Fruit fly (Drosophila melanogaster) whole organism, embryonic: ENCODE measurements around the gene CG1979.

Source experiments
- Antp ChIP-seq: fragments of 200-800 bp; sonication (Bioruptor generic); optimal IDR thresholded peaks from 3 replicates; lab custom pipeline; 2016; ENCODE audit warnings: missing biosample characterization, missing genetic modification characterization
- Asciz ChIP-seq: fragments of 200-800 bp; sonication (Bioruptor generic); optimal IDR thresholded peaks from 2 replicates; lab custom pipeline; 2017; ENCODE audit warnings: missing biosample characterization, mild to moderate bottlenecking, missing genetic modification characterization, missing genetic modification reagents
- BEAF-32 ChIP-seq: fragments of 200-800 bp; sonication (Bioruptor generic); optimal IDR thresholded peaks from 3 replicates; lab custom pipeline; 2017; ENCODE audit warnings: missing biosample characterization, missing genetic modification characterization, mild to moderate bottlenecking, moderate library complexity, missing genetic modification reagents
- C15 ChIP-seq: fragments of 200-800 bp; sonication (Bioruptor generic); IDR thresholded peaks from 3 replicates; pipeline ENCODE4 v1.3.6; 2022; ENCODE audit warnings: missing biosample characterization, missing genetic modification characterization
- CG10147 ChIP-seq: fragments of 200-800 bp; sonication (Bioruptor generic); optimal IDR thresholded peaks from 2 replicates; lab custom pipeline; 2019; ENCODE audit warnings: missing biosample characterization, mild to moderate bottlenecking, missing genetic modification characterization, moderate library complexity
- CG12299 ChIP-seq: fragments of 200-800 bp; sonication (Bioruptor generic); optimal IDR thresholded peaks from 2 replicates; lab custom pipeline; 2018; ENCODE audit warnings: missing biosample characterization, mild to moderate bottlenecking, missing genetic modification characterization
- CG12942 ChIP-seq: fragments of 200-800 bp; sonication (Bioruptor generic); optimal IDR thresholded peaks from 3 replicates; lab custom pipeline; 2016; ENCODE audit warnings: missing biosample characterization, missing genetic modification characterization
- CG13123 ChIP-seq: fragments of 200-800 bp; sonication (Bioruptor generic); optimal IDR thresholded peaks from 2 replicates; lab custom pipeline; 2016; ENCODE audit warnings: missing biosample characterization, missing genetic modification characterization
- CG13424 ChIP-seq: fragments of 200-800 bp; sonication (Bioruptor generic); optimal IDR thresholded peaks from 2 replicates; lab custom pipeline; 2019; ENCODE audit warnings: missing biosample characterization, mild to moderate bottlenecking, missing genetic modification characterization, moderate library complexity
- CG14050 ChIP-seq: fragments of 200-800 bp; sonication (Bioruptor generic); IDR thresholded peaks from 3 replicates; pipeline ENCODE4 v1.3.6; 2022; ENCODE audit warnings: missing biosample characterization, missing genetic modification characterization
- CG15073 ChIP-seq: fragments of 200-800 bp; sonication (Bioruptor generic); optimal IDR thresholded peaks from 2 replicates; lab custom pipeline; 2016; ENCODE audit warnings: missing biosample characterization, missing genetic modification characterization
- CG16815 ChIP-seq: fragments of 200-800 bp; sonication (Bioruptor generic); optimal IDR thresholded peaks from 3 replicates; lab custom pipeline; 2017; ENCODE audit warnings: missing biosample characterization, mild to moderate bottlenecking, missing genetic modification characterization
- CG18262 ChIP-seq: fragments of 200-800 bp; optimal IDR thresholded peaks from 3 replicates; lab custom pipeline; 2019; ENCODE audit warnings: missing biosample characterization, mild to moderate bottlenecking, missing genetic modification characterization, moderate library complexity
- CG1832 ChIP-seq: fragments of 200-800 bp; sonication (Bioruptor generic); optimal IDR thresholded peaks from 2 replicates; lab custom pipeline; 2017; ENCODE audit warnings: missing biosample characterization, mild to moderate bottlenecking, missing genetic modification characterization, inconsistent platforms
- CG2199 ChIP-seq: fragments of 200-800 bp; sonication (Bioruptor generic); IDR thresholded peaks from 3 replicates; pipeline ENCODE4 v1.3.6; 2022; ENCODE audit warnings: missing biosample characterization, missing genetic modification characterization
- CG3726 ChIP-seq: fragments of 200-800 bp; sonication (Bioruptor generic); IDR thresholded peaks from 3 replicates; pipeline ENCODE4, ENCODE4 v1.3.6; 2022; ENCODE audit warnings: missing biosample characterization, missing genetic modification characterization
- CG3995 ChIP-seq: fragments of 200-800 bp; sonication (Bioruptor generic); optimal IDR thresholded peaks from 3 replicates; lab custom pipeline; 2016; ENCODE audit warnings: missing biosample characterization, missing genetic modification characterization
- CG4360 ChIP-seq: fragments of 200-800 bp; sonication (Bioruptor generic); IDR thresholded peaks from 2 replicates; pipeline ENCODE4 v1.3.6; 2022; ENCODE audit warnings: missing biosample characterization, missing genetic modification characterization
- CG4730 ChIP-seq: fragments of 200-800 bp; sonication (Bioruptor generic); IDR thresholded peaks from 2 replicates; pipeline ENCODE4 v1.3.6; 2022; ENCODE audit warnings: missing biosample characterization, missing genetic modification characterization
- CG5245 ChIP-seq: fragments of 200-800 bp; sonication (Bioruptor generic); optimal IDR thresholded peaks from 3 replicates; lab custom pipeline; 2016; ENCODE audit warnings: missing biosample characterization, missing genetic modification characterization
- CG6791 ChIP-seq: fragments of 200-800 bp; sonication (Bioruptor generic); IDR thresholded peaks from 3 replicates; pipeline ENCODE4 v1.3.6; 2022; ENCODE audit warnings: missing biosample characterization, missing genetic modification characterization; ENCODE audit not compliant: partially characterized antibody
- CHES-1-like ChIP-seq: fragments of 200-800 bp; sonication (Bioruptor generic); optimal IDR thresholded peaks from 2 replicates; lab custom pipeline; 2016; ENCODE audit warnings: missing biosample characterization, missing genetic modification characterization
- CkIIα-i1 ChIP-seq: fragments of 200-800 bp; sonication (Bioruptor generic); IDR thresholded peaks from 2 replicates; pipeline ENCODE4 v1.3.6; 2022; ENCODE audit warnings: missing biosample characterization, missing genetic modification characterization
- D ChIP-seq, 2 experiments: fragments of 200-800 bp in 1 of 2; fragments of >200 bp in 1 of 2; sonication (Bioruptor generic) in 1 of 2; optimal IDR thresholded peaks; 2 replicates in 1 of 2; 3 replicates in 1 of 2; lab custom pipeline; 2017; ENCODE audit warnings: mild to moderate bottlenecking in 1 of 2, missing biosample characterization in 1 of 2, missing genetic modification characterization in 1 of 2, missing genetic modification reagents in 1 of 2
- MBD-R2 ChIP-seq: fragments of 200-800 bp; sonication (Bioruptor generic); IDR thresholded peaks from 2 replicates; pipeline ENCODE4 v1.3.6; 2022; ENCODE audit warnings: missing biosample characterization, missing genetic modification characterization
- MTF-1 ChIP-seq: fragments of 200-800 bp; sonication (Bioruptor generic); optimal IDR thresholded peaks from 2 replicates; lab custom pipeline; 2018; ENCODE audit warnings: missing biosample characterization, mild to moderate bottlenecking, missing genetic modification characterization, borderline replicate concordance
- Myb ChIP-seq: fragments of 200-800 bp; sonication (Bioruptor generic); optimal IDR thresholded peaks from 2 replicates; lab custom pipeline; 2016; ENCODE audit warnings: missing biosample characterization, missing genetic modification characterization
- Xrp1 ChIP-seq: fragments of 200-800 bp; sonication (Bioruptor generic); IDR thresholded peaks from 2 replicates; pipeline ENCODE4 v1.3.6; 2022; ENCODE audit warnings: missing biosample characterization, missing genetic modification characterization
- ac ChIP-seq: fragments of 200-800 bp; sonication (Bioruptor generic); optimal IDR thresholded peaks from 3 replicates; lab custom pipeline; 2017; ENCODE audit warnings: missing biosample characterization, mild to moderate bottlenecking, missing genetic modification characterization
- ap ChIP-seq: fragments of 200-800 bp; sonication (Bioruptor generic); IDR thresholded peaks from 2 replicates; pipeline ENCODE4 v1.3.6; 2022; ENCODE audit warnings: missing biosample characterization, missing genetic modification characterization
- cad ChIP-seq: fragments of >200 bp; optimal IDR thresholded peaks from 2 replicates; lab custom pipeline; 2017; ENCODE audit warnings: missing biosample characterization, missing genetic modification characterization
- cg ChIP-seq: fragments of 200-800 bp; sonication (Bioruptor generic); optimal IDR thresholded peaks from 3 replicates; lab custom pipeline; 2019; ENCODE audit warnings: missing biosample characterization, mild to moderate bottlenecking, missing genetic modification characterization, moderate library complexity
- fru ChIP-seq: fragments of >200 bp; optimal IDR thresholded peaks from 2 replicates; lab custom pipeline; 2017
- gfzf ChIP-seq: fragments of 200-800 bp; sonication (Bioruptor generic); optimal IDR thresholded peaks from 2 replicates; lab custom pipeline; 2016; ENCODE audit warnings: missing biosample characterization, mild to moderate bottlenecking, missing genetic modification characterization, moderate library complexity
- grn ChIP-seq: fragments of 200-800 bp; sonication (Bioruptor generic); optimal IDR thresholded peaks from 3 replicates; lab custom pipeline; 2017; ENCODE audit warnings: missing biosample characterization, missing genetic modification characterization
- ham ChIP-seq: fragments of 200-800 bp; sonication (Bioruptor generic); IDR thresholded peaks from 2 replicates; pipeline ENCODE4 v1.3.6; 2022; ENCODE audit warnings: missing biosample characterization, missing genetic modification characterization
- hkb ChIP-seq, 2 experiments: fragments of 200-800 bp in 1 of 2; fragments of >200 bp in 1 of 2; sonication (Bioruptor generic) in 1 of 2; IDR thresholded peaks in 1 of 2; optimal IDR thresholded peaks in 1 of 2; 2 replicates each; pipeline versions ENCODE4 v1.3.6 to Lab custom; 2017 to 2022; ENCODE audit warnings: missing biosample characterization in 1 of 2, missing genetic modification characterization in 1 of 2
- maf-S ChIP-seq: fragments of 200-800 bp; sonication (Bioruptor generic); optimal IDR thresholded peaks from 2 replicates; lab custom pipeline; 2016; ENCODE audit warnings: missing biosample characterization, missing genetic modification characterization
- nau ChIP-seq: fragments of 200-800 bp; sonication (Bioruptor generic); optimal IDR thresholded peaks from 3 replicates; lab custom pipeline; 2017; ENCODE audit warnings: missing biosample characterization, mild to moderate bottlenecking, missing genetic modification characterization, missing genetic modification reagents
- org-1 ChIP-seq: fragments of 200-800 bp; sonication (Bioruptor generic); optimal IDR thresholded peaks from 2 replicates; lab custom pipeline; 2017; ENCODE audit warnings: missing biosample characterization, missing genetic modification characterization
- p53 ChIP-seq: fragments of 200-800 bp; sonication (Bioruptor generic); optimal IDR thresholded peaks from 2 replicates; lab custom pipeline; 2016; ENCODE audit warnings: missing biosample characterization, missing genetic modification characterization
- pros ChIP-seq: fragments of 200-800 bp; sonication (Bioruptor generic); optimal IDR thresholded peaks from 3 replicates; lab custom pipeline; 2019; ENCODE audit warnings: missing biosample characterization, mild to moderate bottlenecking, missing genetic modification characterization, moderate library complexity
- repo ChIP-seq: fragments of 200-800 bp; sonication (Bioruptor generic); optimal IDR thresholded peaks from 2 replicates; lab custom pipeline; 2016; ENCODE audit warnings: missing biosample characterization, missing genetic modification characterization
- tll ChIP-seq, 2 experiments: fragments of 200-800 bp in 1 of 2; fragments of >200 bp in 1 of 2; sonication (Bioruptor generic) in 1 of 2; optimal IDR thresholded peaks; 2 replicates each; lab custom pipeline; 2017 to 2019; ENCODE audit warnings: missing biosample characterization in 2 of 2, missing genetic modification characterization in 2 of 2, mild to moderate bottlenecking in 1 of 2, moderate library complexity in 1 of 2
- tx ChIP-seq: fragments of 200-800 bp; sonication (Bioruptor generic); optimal IDR thresholded peaks from 2 replicates; lab custom pipeline; 2016; ENCODE audit warnings: missing biosample characterization, missing genetic modification characterization
- unc-4 ChIP-seq: fragments of 200-800 bp; sonication (Bioruptor generic); IDR thresholded peaks from 2 replicates; pipeline ENCODE4 v1.3.6; 2022; ENCODE audit warnings: missing biosample characterization, missing genetic modification characterization; ENCODE audit not compliant: partially characterized antibody
- wor ChIP-seq: fragments of 200-800 bp; sonication (Bioruptor generic); IDR thresholded peaks from 2 replicates; pipeline ENCODE4 v1.3.6; 2022; ENCODE audit warnings: missing biosample characterization, missing genetic modification characterization
- zen ChIP-seq: fragments of 200-800 bp; sonication (Bioruptor generic); optimal IDR thresholded peaks from 3 replicates; lab custom pipeline; 2018; ENCODE audit warnings: missing biosample characterization, mild to moderate bottlenecking, missing genetic modification characterization, moderate library complexity
- zfh2 ChIP-seq: fragments of 200-800 bp; sonication (Bioruptor generic); optimal IDR thresholded peaks from 2 replicates; lab custom pipeline; 2016; ENCODE audit warnings: missing biosample characterization, missing genetic modification characterization

Gene CG1979

dm6 chr3R:7054286-7054685, at the start of gene CG1979:
Gene CG1979, plus strand, starts transcription at chr3R:7054586.
- TF ChIP-seq wor (GFP tag; lab: Robert Waterston, UW): no peak
- no peak for TF ChIP-seq CG4360
- no peak for TF ChIP-seq MTF-1
- TF ChIP-seq gfzf (GFP tag; lab: Kevin White, UChicago): no peak
- no peak for TF ChIP-seq zfh2 (GFP tag; lab: Kevin White, UChicago)
- TF ChIP-seq grn: no peak
- TF ChIP-seq Xrp1 (GFP tag; lab: Robert Waterston, UW): no peak
- TF ChIP-seq, all 482 proteins: peak for 0

- TF ChIP-seq zen (tag; lab: Kevin White, UChicago): peak; percentile 54
- peak; percentile 63 for TF ChIP-seq D (optimal IDR thresholded peaks at IDR 0.05; lab: Kevin White, UChicago)
- TF ChIP-seq D (GFP tag; optimal IDR thresholded peaks at IDR 0.05; lab: Kevin White, UChicago): no peak
- peak; percentile 49 for TF ChIP-seq pros (GFP tag; lab: Kevin White, UChicago)
- TF ChIP-seq CG3726: no peak
- TF ChIP-seq CG6791: no peak
- TF ChIP-seq CG12942 (GFP tag; lab: Kevin White, UChicago): no peak
- TF ChIP-seq BEAF-32 (GFP tag; lab: Kevin White, UChicago): no peak
- TF ChIP-seq CG12299 (tag; lab: Kevin White, UChicago): no peak
- TF ChIP-seq tll (GFP tag; optimal IDR thresholded peaks at IDR 0.05; lab: Kevin White, UChicago): peak in 1 of 2 experiments; percentile 84
- TF ChIP-seq CG13424 (tag; lab: Kevin White, UChicago): no peak
- no peak for TF ChIP-seq CG5245 (GFP tag; lab: Kevin White, UChicago)
- TF ChIP-seq repo (GFP tag; lab: Kevin White, UChicago): no peak
- TF ChIP-seq cad (GFP tag; lab: Kevin White, UChicago): peak; percentile 20
- TF ChIP-seq Antp (GFP tag; lab: Kevin White, UChicago): no peak
- TF ChIP-seq CHES-1-like (GFP tag; lab: Kevin White, UChicago): no peak
- TF ChIP-seq hkb (optimal IDR thresholded peaks at IDR 0.05; lab: Kevin White, UChicago): no peak
- no peak for TF ChIP-seq hkb (GFP tag; IDR thresholded peaks at IDR 0.05; lab: Robert Waterston, UW)
- TF ChIP-seq CG18262: no peak
- no peak for TF ChIP-seq MBD-R2 (GFP tag; lab: Robert Waterston, UW)
- TF ChIP-seq, all 482 proteins: peak for 5
Measured at dm6 chr3R:7006934-7007333, 47.5 kb upstream of the CG1979 start.

- TF ChIP-seq CG1832 (no peak), p53 (GFP tag; lab: Kevin White, UChicago) (no peak), Myb (GFP tag; lab: Kevin White, UChicago) (no peak), cg (GFP tag; lab: Kevin White, UChicago) (peak; percentile 33), nau (no peak), maf-S (GFP tag; lab: Kevin White, UChicago) (no peak), fru (lab: Kevin White, UChicago) (no peak), org-1 (GFP tag; lab: Kevin White, UChicago) (no peak), CG16815 (GFP tag; lab: Kevin White, UChicago) (no peak), C15 (no peak), CG3995 (GFP tag; lab: Kevin White, UChicago) (no peak), CG15073 (GFP tag; lab: Kevin White, UChicago) (no peak), ham (GFP tag; lab: Robert Waterston, UW) (no peak), CG4730 (GFP tag; lab: Robert Waterston, UW) (no peak), ac (GFP tag; lab: Kevin White, UChicago) (no peak), ap (GFP tag; lab: Robert Waterston, UW) (no peak), tx (GFP tag; lab: Kevin White, UChicago) (no peak), CkIIα-i1 (GFP tag; lab: Robert Waterston, UW) (no peak), CG14050 (no peak), CG13123 (GFP tag; lab: Kevin White, UChicago) (no peak), unc-4 (GFP tag; lab: Robert Waterston, UW) (no peak), Asciz (GFP tag; lab: Kevin White, UChicago) (no peak), CG2199 (GFP tag; lab: Robert Waterston, UW) (no peak), CG10147 (GFP tag; lab: Kevin White, UChicago) (no peak)
Measured at dm6 chr3R:7011031-7011565, 43.3 kb upstream of the CG1979 start.
